Worm (Caenorhabditis elegans): Measurements from ENCODE around the gene sid-3.

Gene sid-3

ce11 chrX:17185696-17186430, at the start of gene sid-3:
Gene sid-3, plus strand, starts transcription at chrX:17186380.
- TF ChIP-seq cog-1 (tag; optimal IDR thresholded peaks at IDR 0.05) (no peak), klf-2 (GFP tag; conservative IDR thresholded peaks at IDR 0.05) (no peak), med-1 (GFP tag; optimal IDR thresholded peaks at IDR 0.05; ENCODE audit: insufficient read depth) (no peak), flt-1 (GFP tag; IDR thresholded peaks at IDR 0.05) (no peak), tab-1 (GFP tag; IDR thresholded peaks at IDR 0.05) (no peak), ztf-23 (GFP tag; IDR thresholded peaks at IDR 0.05) (no peak), ztf-29 (GFP tag; IDR thresholded peaks at IDR 0.05) (no peak), ref-1 (GFP tag; conservative IDR thresholded peaks at IDR 0.05) (no peak), T22C8.4 (GFP tag; IDR thresholded peaks at IDR 0.05) (no peak)

ce11 chrX:17138060-17138557, 48.1 kb upstream of the sid-3 start, which contains the start of gene cnp-3:
Gene cnp-3, minus strand, starts transcription at chrX:17138110.
- no peak for TF ChIP-seq flt-1 (GFP tag; IDR thresholded peaks at IDR 0.05)
- TF ChIP-seq ztf-29 (GFP tag; IDR thresholded peaks at IDR 0.05): no peak
- no peak for TF ChIP-seq T22C8.4 (GFP tag; IDR thresholded peaks at IDR 0.05)
- no peak for TF ChIP-seq cog-1 (tag; optimal IDR thresholded peaks at IDR 0.05)
- TF ChIP-seq ztf-23 (GFP tag; IDR thresholded peaks at IDR 0.05): no peak
- no peak for TF ChIP-seq med-1 (GFP tag; optimal IDR thresholded peaks at IDR 0.05; ENCODE audit: insufficient read depth)
- TF ChIP-seq tab-1 (GFP tag; IDR thresholded peaks at IDR 0.05): no peak
- TF ChIP-seq ref-1 (GFP tag; conservative IDR thresholded peaks at IDR 0.05): no peak
- TF ChIP-seq klf-2 (GFP tag; conservative IDR thresholded peaks at IDR 0.05): no peak

- TF ChIP-seq ref-1 (GFP tag; conservative IDR thresholded peaks at IDR 0.05) (no peak), cog-1 (tag; optimal IDR thresholded peaks at IDR 0.05) (no peak), tab-1 (GFP tag; IDR thresholded peaks at IDR 0.05) (no peak), T22C8.4 (GFP tag; IDR thresholded peaks at IDR 0.05) (no peak), flt-1 (GFP tag; IDR thresholded peaks at IDR 0.05) (no peak), med-1 (GFP tag; optimal IDR thresholded peaks at IDR 0.05; ENCODE audit: insufficient read depth) (no peak), ztf-29 (GFP tag; IDR thresholded peaks at IDR 0.05) (no peak), klf-2 (GFP tag; conservative IDR thresholded peaks at IDR 0.05) (no peak), ztf-23 (GFP tag; IDR thresholded peaks at IDR 0.05) (no peak)
Measured at ce11 chrX:17139204-17139780, 46.9 kb upstream of the sid-3 start.

DNA sequence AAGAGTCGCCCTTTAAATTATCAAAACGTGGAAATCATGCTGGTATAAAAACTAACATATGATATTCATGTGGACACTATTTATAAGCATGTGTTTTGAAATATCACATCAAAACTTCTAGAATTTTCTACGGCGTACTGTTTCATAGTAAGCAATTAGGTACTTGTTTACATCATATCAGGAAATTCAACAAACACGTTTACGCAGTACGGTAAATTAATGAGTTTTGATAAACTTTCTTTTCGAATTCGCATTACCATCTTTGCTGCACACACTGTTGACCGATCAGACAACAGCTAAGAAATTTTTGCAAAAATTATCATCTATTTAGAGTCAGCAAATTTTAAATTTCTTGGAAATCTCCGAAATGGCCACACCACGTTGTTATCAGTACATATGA, 45.7 kb upstream of the sid-3 start:
- TF ChIP-seq med-1 (GFP tag; optimal IDR thresholded peaks at IDR 0.05; ENCODE audit: insufficient read depth) (no peak), flt-1 (GFP tag; IDR thresholded peaks at IDR 0.05) (no peak), ztf-23 (GFP tag; IDR thresholded peaks at IDR 0.05) (no peak), klf-2 (GFP tag; conservative IDR thresholded peaks at IDR 0.05) (no peak), cog-1 (tag; optimal IDR thresholded peaks at IDR 0.05) (no peak), ref-1 (GFP tag; conservative IDR thresholded peaks at IDR 0.05) (no peak), tab-1 (GFP tag; IDR thresholded peaks at IDR 0.05) (no peak), ztf-29 (GFP tag; IDR thresholded peaks at IDR 0.05) (no peak), T22C8.4 (GFP tag; IDR thresholded peaks at IDR 0.05) (no peak)

DNA sequence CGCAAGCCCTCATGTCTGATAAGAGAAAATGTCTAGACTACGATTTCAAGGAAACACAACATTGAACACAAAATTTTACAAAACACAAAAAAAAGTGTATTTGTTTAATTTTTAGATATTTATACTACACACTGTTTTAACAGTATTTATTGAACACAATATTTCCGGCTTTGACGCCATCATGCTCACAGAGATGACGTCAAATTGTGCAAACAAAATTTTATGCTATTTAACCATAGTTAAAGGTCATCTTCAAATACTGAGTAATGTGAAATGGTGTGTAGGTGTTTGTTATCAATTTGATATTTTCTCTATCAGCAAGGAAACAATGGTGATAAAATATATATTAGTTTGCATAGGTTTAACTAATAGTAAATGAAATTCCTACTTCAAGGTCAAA, 39.6 kb upstream of the sid-3 start:
- TF ChIP-seq cog-1 (tag; optimal IDR thresholded peaks at IDR 0.05) (no peak), ref-1 (GFP tag; conservative IDR thresholded peaks at IDR 0.05) (no peak), tab-1 (GFP tag; IDR thresholded peaks at IDR 0.05) (no peak), klf-2 (GFP tag; conservative IDR thresholded peaks at IDR 0.05) (no peak), ztf-29 (GFP tag; IDR thresholded peaks at IDR 0.05) (no peak), flt-1 (GFP tag; IDR thresholded peaks at IDR 0.05) (no peak), med-1 (GFP tag; optimal IDR thresholded peaks at IDR 0.05; ENCODE audit: insufficient read depth) (no peak), ztf-23 (GFP tag; IDR thresholded peaks at IDR 0.05) (no peak), T22C8.4 (GFP tag; IDR thresholded peaks at IDR 0.05) (no peak)

- TF ChIP-seq klf-2 (GFP tag; conservative IDR thresholded peaks at IDR 0.05): no peak
- 0 out of 2 replicates have a peak, but pooled peaks have one; percentile 38 for TF ChIP-seq ztf-23 (GFP tag; IDR thresholded peaks at IDR 0.05)
Measured at ce11 chrX:17149877-17150490, 36.2 kb upstream of the sid-3 start, which contains the start of gene T23C6.4. Gene T23C6.4, minus strand, starts transcription at chrX:17149927.

ce11 chrX:17151160-17151711, 34.9 kb upstream of the sid-3 start, which contains the start of gene mdt-1.2:
Gene mdt-1.2, plus strand, starts transcription at chrX:17151522.
- TF ChIP-seq ref-1 (GFP tag; conservative IDR thresholded peaks at IDR 0.05) (no peak), klf-2 (GFP tag; conservative IDR thresholded peaks at IDR 0.05) (no peak), flt-1 (GFP tag; IDR thresholded peaks at IDR 0.05) (peak; percentile 62; the same call in 1 of the 2 replicates), T22C8.4 (GFP tag; IDR thresholded peaks at IDR 0.05) (no peak), cog-1 (tag; optimal IDR thresholded peaks at IDR 0.05) (peak; percentile 71), tab-1 (GFP tag; IDR thresholded peaks at IDR 0.05) (0 out of 2 replicates have a peak, but pooled peaks have one; percentile 35), ztf-29 (GFP tag; IDR thresholded peaks at IDR 0.05) (no peak), med-1 (GFP tag; optimal IDR thresholded peaks at IDR 0.05; ENCODE audit: insufficient read depth) (no peak)

- no peak for TF ChIP-seq med-1 (GFP tag; optimal IDR thresholded peaks at IDR 0.05; ENCODE audit: insufficient read depth)
- no peak for TF ChIP-seq cog-1 (tag; optimal IDR thresholded peaks at IDR 0.05)
- TF ChIP-seq T22C8.4 (GFP tag; IDR thresholded peaks at IDR 0.05): no peak
- no peak for TF ChIP-seq ztf-23 (GFP tag; IDR thresholded peaks at IDR 0.05)
- TF ChIP-seq ztf-29 (GFP tag; IDR thresholded peaks at IDR 0.05): no peak
- TF ChIP-seq ref-1 (GFP tag; conservative IDR thresholded peaks at IDR 0.05): no peak
- TF ChIP-seq tab-1 (GFP tag; IDR thresholded peaks at IDR 0.05): no peak
- TF ChIP-seq klf-2 (GFP tag; conservative IDR thresholded peaks at IDR 0.05): no peak
- TF ChIP-seq flt-1 (GFP tag; IDR thresholded peaks at IDR 0.05): no peak
Measured at ce11 chrX:17157089-17157488, 29.1 kb upstream of the sid-3 start.

Measured in whole organism, midembryonic.